Fruit fly (Drosophila melanogaster) whole organism, prepupa: ENCODE results near the gene Obp8a.

Experiments used
- Blimp-1 ChIP-seq: fragments of 200-800 bp; sonication (Bioruptor generic); optimal IDR thresholded peaks from 3 replicates; lab custom pipeline; 2017; ENCODE audit warnings: missing biosample characterization, missing genetic modification characterization, mild to moderate bottlenecking, moderate library complexity, missing genetic modification reagents
- CG10669 ChIP-seq: fragments of 200-800 bp; sonication (Bioruptor generic); optimal IDR thresholded peaks from 3 replicates; lab custom pipeline; 2018; ENCODE audit warnings: missing biosample characterization, mild to moderate bottlenecking, missing genetic modification characterization, moderate library complexity
- CG11294 ChIP-seq: fragments of 200-800 bp; sonication (Bioruptor generic); IDR thresholded peaks from 2 replicates; pipeline ENCODE4 v1.3.6; 2022; ENCODE audit warnings: missing biosample characterization, missing genetic modification characterization
- CG11762 ChIP-seq: fragments of 200-800 bp; sonication (Bioruptor generic); optimal IDR thresholded peaks from 3 replicates; lab custom pipeline; 2016; ENCODE audit warnings: missing biosample characterization, missing genetic modification characterization; ENCODE audit not compliant: insufficient read depth
- CG11902 ChIP-seq: fragments of 200-800 bp; sonication (Bioruptor generic); optimal IDR thresholded peaks from 3 replicates; lab custom pipeline; 2016; ENCODE audit warnings: missing biosample characterization, missing genetic modification characterization
- CG1621 ChIP-seq: fragments of 200-800 bp; sonication (Bioruptor generic); optimal IDR thresholded peaks from 3 replicates; lab custom pipeline; 2018; ENCODE audit warnings: missing biosample characterization, mild to moderate bottlenecking, missing genetic modification characterization
- CG16779 ChIP-seq: fragments of 200-800 bp; sonication (Bioruptor generic); optimal IDR thresholded peaks from 3 replicates; lab custom pipeline; 2017; ENCODE audit warnings: missing biosample characterization, mild to moderate bottlenecking, missing genetic modification characterization
- CG32006 ChIP-seq: fragments of 200-800 bp; sonication (Bioruptor generic); optimal IDR thresholded peaks from 3 replicates; lab custom pipeline; 2017; ENCODE audit warnings: missing biosample characterization, mild to moderate bottlenecking, missing genetic modification characterization
- CG34406 ChIP-seq: fragments of 200-800 bp; sonication (Bioruptor generic); optimal IDR thresholded peaks from 3 replicates; lab custom pipeline; 2016; ENCODE audit warnings: missing biosample characterization, missing genetic modification characterization
- CG4318 ChIP-seq: fragments of 200-800 bp; sonication (Bioruptor generic); optimal IDR thresholded peaks from 3 replicates; lab custom pipeline; 2017; ENCODE audit warnings: missing biosample characterization, mild to moderate bottlenecking, missing genetic modification characterization
- CG6163 ChIP-seq: fragments of 200-800 bp; sonication (Bioruptor generic); IDR thresholded peaks from 3 replicates; pipeline ENCODE4 v1.3.6; 2022; ENCODE audit warnings: missing biosample characterization, missing genetic modification characterization
- CG6792 ChIP-seq: fragments of 200-800 bp; sonication (Bioruptor generic); optimal IDR thresholded peaks from 3 replicates; lab custom pipeline; 2016; ENCODE audit warnings: missing biosample characterization, missing genetic modification characterization
- CG6808 ChIP-seq: fragments of 200-800 bp; sonication (Bioruptor generic); optimal IDR thresholded peaks from 3 replicates; lab custom pipeline; 2017; ENCODE audit warnings: missing biosample characterization, missing genetic modification characterization, mild to moderate bottlenecking, moderate library complexity, missing genetic modification reagents
- CG8119 ChIP-seq: fragments of 200-800 bp; sonication (Bioruptor generic); IDR thresholded peaks from 3 replicates; pipeline ENCODE4 v1.3.6; 2022; ENCODE audit warnings: missing biosample characterization, missing genetic modification characterization
- CG9139 ChIP-seq: fragments of 200-800 bp; sonication (Bioruptor generic); optimal IDR thresholded peaks from 3 replicates; lab custom pipeline; 2017; ENCODE audit warnings: missing biosample characterization, mild to moderate bottlenecking, missing genetic modification characterization
- Eip75B ChIP-seq: fragments of 200-800 bp; sonication (Bioruptor generic); optimal IDR thresholded peaks from 3 replicates; lab custom pipeline; 2016; ENCODE audit warnings: missing biosample characterization, missing genetic modification characterization
- Eip78C ChIP-seq: fragments of 200-800 bp; sonication (Bioruptor generic); peaks from one replicate; lab custom pipeline; 2016; ENCODE audit warnings: missing biosample characterization, missing genetic modification characterization
- Gug ChIP-seq: fragments of 200-800 bp; sonication (Bioruptor generic); IDR thresholded peaks from 2 replicates; pipeline ENCODE4 v1.3.6; 2022; ENCODE audit warnings: missing biosample characterization, missing genetic modification characterization
- Hr38 ChIP-seq: sonication (Bioruptor generic); optimal IDR thresholded peaks from 2 replicates; lab custom pipeline; 2016; ENCODE audit warnings: missing biosample characterization, missing genetic modification characterization
- Hr39 ChIP-seq: fragments of 200-800 bp; sonication (Bioruptor generic); optimal IDR thresholded peaks from 2 replicates; lab custom pipeline; 2016; ENCODE audit warnings: missing biosample characterization, missing genetic modification characterization
- Lpt ChIP-seq: fragments of 200-800 bp; sonication (Bioruptor generic); optimal IDR thresholded peaks from 3 replicates; lab custom pipeline; 2016; ENCODE audit warnings: missing biosample characterization, missing genetic modification characterization
- Met ChIP-seq: fragments of 200-800 bp; sonication (Bioruptor generic); optimal IDR thresholded peaks from 3 replicates; lab custom pipeline; 2016; ENCODE audit warnings: missing biosample characterization, missing genetic modification characterization
- OdsH ChIP-seq: fragments of 200-800 bp; sonication (Bioruptor generic); optimal IDR thresholded peaks from 3 replicates; lab custom pipeline; 2016; ENCODE audit warnings: missing biosample characterization, missing genetic modification characterization
- achi ChIP-seq: fragments of 200-800 bp; sonication (Bioruptor generic); optimal IDR thresholded peaks from 3 replicates; lab custom pipeline; 2016; ENCODE audit warnings: missing biosample characterization, missing genetic modification characterization
- acj6 ChIP-seq: fragments of 200-800 bp; sonication (Bioruptor generic); optimal IDR thresholded peaks from 3 replicates; lab custom pipeline; 2016; ENCODE audit warnings: missing biosample characterization, missing genetic modification characterization
- cyc ChIP-seq: fragments of 200-800 bp; sonication (Bioruptor generic); optimal IDR thresholded peaks from 3 replicates; lab custom pipeline; 2016; ENCODE audit warnings: missing biosample characterization, missing genetic modification characterization
- dac ChIP-seq: fragments of 200-800 bp; sonication (Bioruptor generic); optimal IDR thresholded peaks from 2 replicates; lab custom pipeline; 2017; ENCODE audit warnings: missing biosample characterization, mild to moderate bottlenecking, missing genetic modification characterization
- eg ChIP-seq: fragments of 200-800 bp; sonication (Bioruptor generic); IDR thresholded peaks from 3 replicates; pipeline ENCODE4 v1.3.6; 2022; ENCODE audit warnings: missing biosample characterization, missing genetic modification characterization
- esn ChIP-seq: fragments of 200-800 bp; sonication (Bioruptor generic); optimal IDR thresholded peaks from 2 replicates; lab custom pipeline; 2016; ENCODE audit warnings: missing biosample characterization, mild to moderate bottlenecking, missing genetic modification characterization, moderate library complexity
- fd85E ChIP-seq: fragments of 200-800 bp; sonication (Bioruptor generic); optimal IDR thresholded peaks from 3 replicates; lab custom pipeline; 2016; ENCODE audit warnings: missing biosample characterization, missing genetic modification characterization
- fkh ChIP-seq: fragments of 200-800 bp; sonication (Bioruptor generic); optimal IDR thresholded peaks from 3 replicates; lab custom pipeline; 2017; ENCODE audit warnings: missing biosample characterization, mild to moderate bottlenecking, missing genetic modification characterization, moderate library complexity
- lz ChIP-seq: fragments of 200-800 bp; sonication (Bioruptor generic); optimal IDR thresholded peaks from 3 replicates; lab custom pipeline; 2016; ENCODE audit warnings: missing biosample characterization, missing genetic modification characterization
- net ChIP-seq: fragments of 200-800 bp; sonication (Bioruptor generic); optimal IDR thresholded peaks from 3 replicates; lab custom pipeline; 2016; ENCODE audit warnings: missing biosample characterization, missing genetic modification characterization
- pdm3 ChIP-seq: fragments of 200-800 bp; sonication (Bioruptor generic); optimal IDR thresholded peaks from 3 replicates; lab custom pipeline; 2016; ENCODE audit warnings: missing biosample characterization, missing genetic modification characterization
- spab ChIP-seq: fragments of 200-800 bp; sonication (Bioruptor generic); optimal IDR thresholded peaks from 2 replicates; lab custom pipeline; 2017; ENCODE audit warnings: missing biosample characterization, mild to moderate bottlenecking, missing genetic modification characterization, missing genetic modification reagents
- ss ChIP-seq, 2 experiments: fragments of 200-800 bp; sonication (Bioruptor generic); optimal IDR thresholded peaks; 2 replicates in 1 of 2; 3 replicates in 1 of 2; lab custom pipeline; 2017 to 2018; ENCODE audit warnings: mild to moderate bottlenecking in 2 of 2, missing biosample characterization in 2 of 2, missing genetic modification characterization in 2 of 2, moderate library complexity in 1 of 2
- svp ChIP-seq: fragments of 200-800 bp; sonication (Bioruptor generic); peaks from one replicate; lab custom pipeline; 2016; ENCODE audit warnings: missing biosample characterization, missing genetic modification characterization
- topi ChIP-seq: fragments of 200-800 bp; sonication (Bioruptor generic); optimal IDR thresholded peaks from 3 replicates; lab custom pipeline; 2016; ENCODE audit warnings: missing biosample characterization, missing genetic modification characterization
- vri ChIP-seq: fragments of 200-800 bp; sonication (Bioruptor generic); optimal IDR thresholded peaks from 3 replicates; lab custom pipeline; 2016; ENCODE audit warnings: missing biosample characterization, mild to moderate bottlenecking, missing genetic modification characterization

Gene Obp8a

dm6 chrX:9196362-9196761, 18.3 kb upstream of the Obp8a start, which contains the start of gene CG12118 (continued):
- no peak for TF ChIP-seq spab (GFP tag; lab: Kevin White, UChicago)
- TF ChIP-seq CG4318 (GFP tag; lab: Kevin White, UChicago), result no peak
- TF ChIP-seq Hr39 (GFP tag; lab: Kevin White, UChicago), result peak; percentile 44
- peak; percentile 53 for TF ChIP-seq Eip75B (GFP tag; lab: Kevin White, UChicago)
- TF ChIP-seq acj6, result peak; percentile 77
- peak; percentile 87 for TF ChIP-seq Eip78C (GFP tag; lab: Kevin White, UChicago)
- TF ChIP-seq ss (GFP tag; optimal IDR thresholded peaks at IDR 0.05; lab: Kevin White, UChicago), result no peak
- TF ChIP-seq Gug (GFP tag; lab: Robert Waterston, UW), result peak; percentile 75
- no peak for TF ChIP-seq CG16779
- TF ChIP-seq cyc, result peak; percentile 62
- peak; percentile 69 for TF ChIP-seq CG34406 (GFP tag; lab: Kevin White, UChicago)
- TF ChIP-seq fkh (GFP tag; lab: Kevin White, UChicago), result peak; percentile 50
- no peak for TF ChIP-seq CG6808 (GFP tag; lab: Kevin White, UChicago)
- TF ChIP-seq CG8119 (GFP tag; lab: Robert Waterston, UW), result peak; percentile 67
- peak; percentile 52 for TF ChIP-seq net (GFP tag; lab: Kevin White, UChicago)
- TF ChIP-seq CG11902 (GFP tag; lab: Kevin White, UChicago), result peak; percentile 42
- TF ChIP-seq CG6792 (GFP tag; lab: Kevin White, UChicago), result peak; percentile 68
- no peak; the same call in 1 of the 3 replicates for TF ChIP-seq CG6163
- TF ChIP-seq pdm3 (GFP tag; lab: Kevin White, UChicago), result peak; percentile 79
- peak; percentile 5 for TF ChIP-seq CG11762
- no peak for TF ChIP-seq Hr38 (GFP tag; lab: Kevin White, UChicago)
- peak; percentile 71 for TF ChIP-seq lz (GFP tag; lab: Kevin White, UChicago)
- TF ChIP-seq CG1621 (tag; lab: Kevin White, UChicago), result peak; percentile 18
- no peak for TF ChIP-seq Blimp-1 (GFP tag; lab: Kevin White, UChicago)
- no peak for TF ChIP-seq svp (GFP tag; lab: Kevin White, UChicago)
- peak; percentile 74 for TF ChIP-seq Met (GFP tag; lab: Kevin White, UChicago)
- TF ChIP-seq fd85E (GFP tag; lab: Kevin White, UChicago), result no peak
- peak; percentile 69 for TF ChIP-seq topi (GFP tag; lab: Kevin White, UChicago)
- TF ChIP-seq achi, result peak; percentile 75
- no peak; the same call in 1 of the 3 replicates for TF ChIP-seq eg (GFP tag; lab: Robert Waterston, UW)
- TF ChIP-seq OdsH (GFP tag; lab: Kevin White, UChicago), result peak; percentile 74
- no peak for TF ChIP-seq CG9139 (GFP tag; lab: Kevin White, UChicago)
- TF ChIP-seq dac, result no peak
- peak; percentile 66 for TF ChIP-seq Lpt (GFP tag; lab: Kevin White, UChicago)
- TF ChIP-seq CG11294 (GFP tag; lab: Robert Waterston, UW), result peak; percentile 58; the same call in 1 of the 2 replicates
- peak; percentile 47 for TF ChIP-seq CG10669 (GFP tag; lab: Kevin White, UChicago)
- peak; percentile 62 for TF ChIP-seq CG32006 (GFP tag; lab: Kevin White, UChicago)
- TF ChIP-seq esn (GFP tag; lab: Kevin White, UChicago), result peak; percentile 84

- no peak for TF ChIP-seq CG34406 (GFP tag; lab: Kevin White, UChicago)
- no peak for TF ChIP-seq CG1621 (tag; lab: Kevin White, UChicago)
- TF ChIP-seq CG9139 (GFP tag; lab: Kevin White, UChicago), result no peak
- TF ChIP-seq vri (GFP tag; lab: Kevin White, UChicago), result peak; percentile 75
- no peak for TF ChIP-seq Eip75B (GFP tag; lab: Kevin White, UChicago)
- no peak for TF ChIP-seq CG11294 (GFP tag; lab: Robert Waterston, UW)
- TF ChIP-seq Lpt (GFP tag; lab: Kevin White, UChicago), result no peak
- no peak for TF ChIP-seq CG11902 (GFP tag; lab: Kevin White, UChicago)
Measured at dm6 chrX:9200234-9200633, 14.4 kb upstream of the Obp8a start.
